Fruit fly (Drosophila melanogaster) whole organism, pupa: ENCODE data around the gene vnd.
A peak's percentile ranks its signal among the peaks of the same experiment; 100 is the strongest.

Experiments
- CG10348 ChIP-seq: fragments of 200-800 bp; sonication (Bioruptor generic); IDR thresholded peaks from 2 replicates; pipeline ENCODE4 v1.3.6; 2022; ENCODE audit warnings: missing biosample characterization, missing genetic modification characterization
- CG12605 ChIP-seq: fragments of 200-800 bp; sonication (Bioruptor generic); IDR thresholded peaks from 2 replicates; pipeline ENCODE4 v1.3.6; 2022; ENCODE audit warnings: missing biosample characterization, missing genetic modification characterization
- CG13204 ChIP-seq: fragments of 200-800 bp; sonication (Bioruptor generic); optimal IDR thresholded peaks from 2 replicates; lab custom pipeline; 2018; ENCODE audit warnings: missing biosample characterization, mild to moderate bottlenecking, missing genetic modification characterization, moderate library complexity
- CG14655 ChIP-seq: fragments of 200-800 bp; sonication (Bioruptor generic); optimal IDR thresholded peaks from 3 replicates; lab custom pipeline; 2017; ENCODE audit warnings: mild to moderate bottlenecking, missing biosample characterization, missing genetic modification reagents, missing genetic modification characterization
- CG15710 ChIP-seq: fragments of 200-800 bp; sonication (Bioruptor generic); optimal IDR thresholded peaks from 2 replicates; lab custom pipeline; 2018; ENCODE audit warnings: missing biosample characterization, mild to moderate bottlenecking, missing genetic modification characterization, moderate library complexity
- CG17806 ChIP-seq: fragments of 200-800 bp; sonication (Bioruptor generic); optimal IDR thresholded peaks from 2 replicates; lab custom pipeline; 2018; ENCODE audit warnings: missing biosample characterization, mild to moderate bottlenecking, missing genetic modification characterization, moderate library complexity
- CG32121 ChIP-seq: fragments of 200-800 bp; sonication (Bioruptor generic); IDR thresholded peaks from 2 replicates; pipeline ENCODE4 v1.3.6; 2022; ENCODE audit warnings: missing biosample characterization, missing genetic modification characterization
- CG34367 ChIP-seq: fragments of 200-800 bp; sonication (Bioruptor generic); optimal IDR thresholded peaks from 2 replicates; lab custom pipeline; 2018; ENCODE audit warnings: missing biosample characterization, mild to moderate bottlenecking, missing genetic modification characterization
- CG4496 ChIP-seq: fragments of 200-800 bp; sonication (Bioruptor generic); IDR thresholded peaks from 3 replicates; pipeline ENCODE4 v1.3.6; 2022; ENCODE audit warnings: missing biosample characterization, missing genetic modification characterization
- CG8159 ChIP-seq: fragments of 200-800 bp; sonication (Bioruptor generic); optimal IDR thresholded peaks from 3 replicates; lab custom pipeline; 2018; ENCODE audit warnings: missing biosample characterization, mild to moderate bottlenecking, missing genetic modification characterization, moderate library complexity
- CG8301 ChIP-seq: fragments of 200-800 bp; sonication (Bioruptor generic); optimal IDR thresholded peaks from 2 replicates; lab custom pipeline; 2018; ENCODE audit warnings: missing biosample characterization, mild to moderate bottlenecking, missing genetic modification characterization
- CG9948 ChIP-seq: fragments of 200-800 bp; sonication (Bioruptor generic); optimal IDR thresholded peaks from 2 replicates; lab custom pipeline; 2018; ENCODE audit warnings: missing biosample characterization, mild to moderate bottlenecking, missing genetic modification characterization, moderate library complexity
- D1 ChIP-seq: fragments of 200-800 bp; sonication (Bioruptor generic); optimal IDR thresholded peaks from 2 replicates; lab custom pipeline; 2018; ENCODE audit warnings: missing biosample characterization, mild to moderate bottlenecking, missing genetic modification characterization, moderate library complexity
- EcR ChIP-seq: fragments of 200-800 bp; sonication (Bioruptor generic); optimal IDR thresholded peaks from 3 replicates; lab custom pipeline; 2019; ENCODE audit warnings: missing biosample characterization, missing genetic modification characterization, mild to moderate bottlenecking, moderate library complexity, missing genetic modification reagents
- Ets98B ChIP-seq: fragments of 200-800 bp; sonication (Bioruptor generic); IDR thresholded peaks from 2 replicates; pipeline ENCODE4 v1.3.6; 2022; ENCODE audit warnings: missing biosample characterization, missing genetic modification characterization
- Pif1A ChIP-seq: fragments of 200-800 bp; sonication (Bioruptor generic); optimal IDR thresholded peaks from 3 replicates; lab custom pipeline; 2016; ENCODE audit warnings: missing biosample characterization, missing genetic modification characterization
- Pif1B ChIP-seq: fragments of 200-800 bp; sonication (Bioruptor generic); optimal IDR thresholded peaks from 3 replicates; lab custom pipeline; 2016; ENCODE audit warnings: missing biosample characterization, missing genetic modification characterization
- Snoo ChIP-seq: fragments of 200-800 bp; sonication (Bioruptor generic); optimal IDR thresholded peaks from 3 replicates; lab custom pipeline; 2017; ENCODE audit warnings: missing biosample characterization, mild to moderate bottlenecking, missing genetic modification characterization, inconsistent platforms
- fd96Ca ChIP-seq: fragments of 200-800 bp; sonication (Bioruptor generic); IDR thresholded peaks from 3 replicates; pipeline ENCODE4 v1.3.6; 2022; ENCODE audit warnings: missing biosample characterization, missing genetic modification characterization
- gl ChIP-seq: fragments of 200-800 bp; sonication (Bioruptor generic); optimal IDR thresholded peaks from 2 replicates; lab custom pipeline; 2018; ENCODE audit warnings: missing biosample characterization, mild to moderate bottlenecking, missing genetic modification characterization
- rn ChIP-seq: fragments of 200-800 bp; sonication (Bioruptor generic); IDR thresholded peaks from 2 replicates; pipeline ENCODE4 v1.3.6; 2022; ENCODE audit warnings: missing biosample characterization, missing genetic modification characterization

vnd gene

dm6 chrX:623357-623756, 41.4 kb downstream of the vnd start, which contains the start of gene CG13369:
Gene CG13369, plus strand, starts transcription at chrX:623468.
- TF ChIP-seq CG9948 (tag; lab: Kevin White, UChicago) (no peak), CG10348 (no peak), CG8301 (no peak)

dm6 chrX:625157-625627, 43.3 kb downstream of the vnd start, which contains the start of the genes CG13364 and Hinfp:
Gene CG13364, minus strand, starts transcription at chrX:625203.
Gene Hinfp, plus strand, starts transcription at chrX:625542.
- TF ChIP-seq CG13204 (GFP tag; lab: Kevin White, UChicago) (no peak), EcR (GFP tag; lab: Kevin White, UChicago) (no peak), CG14655 (no peak), CG17806 (tag; lab: Kevin White, UChicago) (no peak), rn (GFP tag; lab: Robert Waterston, UW) (no peak), CG9948 (tag; lab: Kevin White, UChicago) (no peak), Ets98B (GFP tag; lab: Robert Waterston, UW) (no peak), CG4496 (GFP tag; lab: Robert Waterston, UW) (no peak), fd96Ca (no peak), CG15710 (tag; lab: Kevin White, UChicago) (no peak), Pif1B (GFP tag; lab: Kevin White, UChicago) (no peak), D1 (tag; lab: Kevin White, UChicago) (no peak), CG10348 (no peak), CG32121 (GFP tag; lab: Robert Waterston, UW) (no peak), CG8301 (no peak)

- TF ChIP-seq CG12605 (GFP tag; lab: Robert Waterston, UW) (peak; percentile 40), CG14655 (no peak), Ets98B (GFP tag; lab: Robert Waterston, UW) (peak; percentile 51; the same call in 1 of the 2 replicates), D1 (tag; lab: Kevin White, UChicago) (no peak), CG8159 (tag; lab: Kevin White, UChicago) (peak; percentile 61), Snoo (tag; lab: Kevin White, UChicago) (peak; percentile 74), fd96Ca (0 out of 3 replicates have a peak, but pooled peaks have one; percentile 7), rn (GFP tag; lab: Robert Waterston, UW) (peak; percentile 13; the same call in 1 of the 2 replicates), CG4496 (GFP tag; lab: Robert Waterston, UW) (peak; percentile 44; the same call in 1 of the 3 replicates), CG15710 (tag; lab: Kevin White, UChicago) (peak; percentile 44), CG8301 (no peak), CG9948 (tag; lab: Kevin White, UChicago) (no peak), EcR (GFP tag; lab: Kevin White, UChicago) (peak; percentile 42), CG34367 (peak; percentile 50), gl (tag; lab: Kevin White, UChicago) (peak; percentile 38), CG17806 (tag; lab: Kevin White, UChicago) (no peak), CG32121 (GFP tag; lab: Robert Waterston, UW) (0 out of 2 replicates have a peak, but pooled peaks have one; percentile 18), Pif1B (GFP tag; lab: Kevin White, UChicago) (no peak)
Measured at dm6 chrX:629239-629821, 47.4 kb downstream of the vnd start, which contains the start of the genes RpL36 and Mybbp1A. Gene RpL36, minus strand, starts transcription at chrX:629483. Gene Mybbp1A, plus strand, starts transcription at chrX:629773.

- TF ChIP-seq CG17806 (tag; lab: Kevin White, UChicago) (no peak), Snoo (tag; lab: Kevin White, UChicago) (no peak), EcR (GFP tag; lab: Kevin White, UChicago) (no peak), CG12605 (GFP tag; lab: Robert Waterston, UW) (no peak), Pif1A (GFP tag; lab: Kevin White, UChicago) (no peak), CG8159 (tag; lab: Kevin White, UChicago) (no peak), CG14655 (no peak), Ets98B (GFP tag; lab: Robert Waterston, UW) (no peak), fd96Ca (no peak), CG32121 (GFP tag; lab: Robert Waterston, UW) (no peak), CG4496 (GFP tag; lab: Robert Waterston, UW) (no peak), CG8301 (no peak), D1 (tag; lab: Kevin White, UChicago) (no peak), CG10348 (no peak), CG13204 (GFP tag; lab: Kevin White, UChicago) (no peak), CG34367 (no peak), CG15710 (tag; lab: Kevin White, UChicago) (no peak), CG9948 (tag; lab: Kevin White, UChicago) (no peak)
Measured at dm6 chrX:635495-636142, 53.7 kb downstream of the vnd start, which contains the start of gene Dredd. Gene Dredd, minus strand, starts transcription at chrX:635545.

dm6 chrX:636606-637530, 54.9 kb downstream of the vnd start:
- no peak for TF ChIP-seq CG34367
- TF ChIP-seq CG8159 (tag; lab: Kevin White, UChicago), result no peak
- peak; percentile 39; the same call in 1 of the 2 replicates for TF ChIP-seq Ets98B (GFP tag; lab: Robert Waterston, UW)
